Fruit fly (Drosophila melanogaster) Kc167 (cell line): ENCODE measurements around the gene CG9008.

ENCODE experiments used
- Myc ChIP-seq: fragments of >200 bp; optimal IDR thresholded peaks from 2 replicates; lab custom pipeline; 2017; ENCODE audit warnings: missing external identifiers
- Sin3A ChIP-seq: fragments of >200 bp; optimal IDR thresholded peaks from 2 replicates; lab custom pipeline; 2018; ENCODE audit warnings: missing external identifiers
- h ChIP-seq: fragments of >200 bp; optimal IDR thresholded peaks from 3 replicates; lab custom pipeline; 2018; ENCODE audit warnings: missing external identifiers
- insv ChIP-seq: fragments of >200 bp; optimal IDR thresholded peaks from 3 replicates; lab custom pipeline; 2018; ENCODE audit warnings: missing external identifiers
- psq ChIP-seq: fragments of >200 bp; optimal IDR thresholded peaks from 2 replicates; lab custom pipeline; 2017; ENCODE audit warnings: missing external identifiers
- ttk ChIP-seq: sonication (Bioruptor generic); optimal IDR thresholded peaks from 2 replicates; lab custom pipeline; 2017; ENCODE audit warnings: missing external identifiers

The CG9008 gene

dm6 chr2L:13804561-13805067, 24.6 kb upstream of the CG9008 start:
- TF ChIP-seq ttk (lab: Kevin White, UChicago) (no peak), Myc (lab: Kevin White, UChicago) (no peak), Sin3A (no peak), h (no peak), psq (no peak), insv (lab: Kevin White, UChicago) (no peak)

DNA sequence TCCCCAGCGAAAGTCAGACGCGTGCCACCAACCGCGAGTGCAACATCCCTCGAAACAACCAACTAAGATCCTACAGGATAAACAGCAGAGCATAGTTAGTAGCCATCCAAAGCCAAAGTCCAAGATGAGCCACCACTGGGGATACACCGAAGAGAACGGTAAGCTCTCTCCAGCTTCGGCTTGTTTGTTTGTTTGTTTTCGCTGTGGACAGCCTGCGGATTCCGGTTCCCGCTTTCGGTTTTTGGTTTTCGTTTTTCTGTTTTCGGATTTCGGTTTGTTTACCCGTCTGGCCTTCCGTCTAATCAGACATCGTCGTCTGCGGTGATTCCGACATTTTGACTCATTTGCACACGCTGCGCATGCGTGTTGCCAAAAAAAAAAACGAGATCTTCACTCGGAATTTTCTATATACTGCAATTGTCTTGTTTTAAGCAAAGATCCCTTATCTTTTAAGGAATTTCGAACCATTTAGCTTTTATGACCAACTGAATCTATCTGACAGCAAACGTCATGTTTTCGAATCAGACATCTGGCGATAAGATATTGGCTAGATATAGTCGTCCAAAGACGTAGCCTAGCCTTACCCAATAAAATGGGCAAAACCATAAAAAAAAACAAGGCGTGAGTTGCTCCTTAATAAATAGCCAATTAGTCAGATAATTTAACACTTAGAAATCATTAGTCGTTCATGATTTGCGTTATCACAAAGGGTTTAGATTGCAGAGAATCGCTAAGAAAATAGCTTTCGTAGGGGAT, 24.0 kb upstream of the CG9008 start:
- no peak for TF ChIP-seq psq
- no peak for TF ChIP-seq h

DNA sequence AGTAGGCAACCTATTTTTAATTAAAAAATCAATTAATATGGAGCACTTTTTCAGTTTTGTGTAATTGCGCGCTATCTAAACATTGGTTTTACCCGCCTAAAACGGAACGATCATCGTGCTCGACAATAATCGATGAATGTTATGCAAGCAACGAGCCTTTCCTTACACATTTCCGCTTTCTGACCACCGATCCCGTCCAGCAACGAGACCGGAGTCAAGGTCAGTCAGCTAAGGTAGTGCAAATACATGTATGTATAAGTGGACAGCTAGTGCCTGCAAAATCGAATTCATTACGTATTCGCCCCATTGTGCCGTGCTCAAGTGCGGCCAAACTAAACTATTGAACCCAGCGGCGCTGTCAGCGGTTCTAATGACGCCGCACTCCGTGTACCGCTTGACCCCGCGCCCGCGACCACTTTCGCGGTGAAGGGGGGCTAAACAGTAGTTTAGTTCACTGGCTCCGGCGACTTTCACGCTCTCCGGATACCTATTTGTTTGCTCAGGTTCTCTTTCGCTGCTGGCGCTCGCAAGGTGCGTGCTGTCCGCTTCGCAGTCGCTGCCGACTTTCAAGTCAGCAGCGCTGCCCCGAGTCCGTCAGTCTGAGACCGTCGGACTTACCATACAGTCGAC, 23.2 kb upstream of the CG9008 start, which contains the start of gene CAH1:
CAH1 (plus strand) TSS at position 595 of the 630 bp plus-strand sequence.
- TF ChIP-seq insv (lab: Kevin White, UChicago) (no peak), Sin3A (no peak), Myc (lab: Kevin White, UChicago) (no peak), psq (no peak), ttk (lab: Kevin White, UChicago) (no peak), h (no peak)

DNA sequence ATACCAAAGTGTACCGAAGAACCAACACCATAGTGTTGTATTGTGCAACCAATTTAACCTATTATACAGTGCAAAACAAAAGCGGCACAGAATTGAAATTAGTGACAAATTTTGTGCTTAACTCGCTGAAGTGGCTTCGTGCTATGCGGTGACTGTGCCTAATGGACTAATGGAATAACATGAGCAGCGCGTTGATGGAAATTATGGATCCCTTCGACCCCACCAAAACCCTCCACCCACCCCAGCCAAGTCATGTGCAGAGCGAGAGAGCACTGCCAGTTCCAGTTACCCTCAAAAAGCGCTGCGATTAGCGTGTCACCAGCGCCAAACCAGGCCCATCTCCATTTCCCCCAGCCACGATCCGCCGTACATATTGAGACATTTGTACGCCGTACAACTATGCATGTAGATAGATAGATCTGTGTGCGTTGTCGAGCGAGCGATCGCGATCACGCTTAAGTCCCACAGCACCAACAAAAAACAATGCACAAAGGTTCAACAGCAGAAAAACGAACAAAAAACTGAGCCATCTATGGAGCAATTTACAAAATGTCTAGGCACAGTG, 22.2 kb upstream of the CG9008 start:
- no peak for TF ChIP-seq insv (lab: Kevin White, UChicago)
- no peak for TF ChIP-seq ttk (lab: Kevin White, UChicago)
- no peak for TF ChIP-seq Sin3A
- no peak for TF ChIP-seq h
- no peak for TF ChIP-seq Myc (lab: Kevin White, UChicago)
- no peak for TF ChIP-seq psq

DNA sequence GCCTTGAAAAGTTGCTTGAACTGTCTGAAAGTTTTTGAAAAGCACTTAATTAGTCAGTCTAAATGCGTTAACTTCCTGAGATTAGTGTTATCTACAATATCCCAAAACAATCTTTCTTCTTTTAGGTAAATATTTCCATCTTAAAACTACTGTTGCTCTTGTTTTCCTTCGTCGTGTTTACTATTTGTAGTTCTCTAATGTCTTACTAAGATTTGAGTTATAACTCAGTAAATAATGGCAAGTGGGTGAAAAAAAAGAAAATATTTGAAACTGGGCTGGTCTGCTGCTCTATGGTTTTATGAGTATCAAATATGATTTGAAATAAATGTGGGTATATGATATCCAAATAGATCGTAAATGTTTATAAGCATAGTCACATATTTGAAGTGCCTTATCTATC, 21.2 kb upstream of the CG9008 start:
- TF ChIP-seq insv (lab: Kevin White, UChicago) (no peak), psq (no peak), ttk (lab: Kevin White, UChicago) (no peak), h (no peak), Sin3A (no peak), Myc (lab: Kevin White, UChicago) (no peak)

dm6 chr2L:13793405-13793804, 13.4 kb upstream of the CG9008 start, which contains the start of gene Sec71:
Gene Sec71, plus strand, starts transcription at chr2L:13793521.
- no peak for TF ChIP-seq Myc (lab: Kevin White, UChicago)
- no peak for TF ChIP-seq Sin3A
- no peak for TF ChIP-seq ttk (lab: Kevin White, UChicago)
- no peak for TF ChIP-seq psq
- TF ChIP-seq h, result no peak
- TF ChIP-seq insv (lab: Kevin White, UChicago), result no peak

DNA sequence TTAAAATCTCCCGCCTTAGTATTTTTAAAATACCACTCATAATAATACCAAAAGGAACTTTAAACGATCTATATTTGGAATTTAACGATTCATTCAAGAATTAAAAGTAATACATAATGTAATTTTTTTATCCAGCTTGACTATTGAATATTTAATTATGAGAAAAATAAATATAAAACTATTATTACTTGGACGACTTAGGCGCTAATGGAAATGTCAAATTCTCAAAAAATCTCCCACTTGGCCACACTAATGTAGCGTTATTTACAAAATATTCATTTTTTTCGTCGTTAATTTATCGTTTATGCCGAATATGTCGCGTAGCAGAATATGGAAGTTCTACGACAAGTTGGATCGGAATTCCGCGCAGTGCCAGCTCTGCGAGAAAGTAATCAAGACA, 10.8 kb upstream of the CG9008 start, which contains the start of gene CG16863:
CG16863 (plus strand) TSS at position 245 of the 400 bp plus-strand sequence.
- TF ChIP-seq h, result no peak
- no peak for TF ChIP-seq Sin3A
- TF ChIP-seq ttk (lab: Kevin White, UChicago), result no peak
- no peak for TF ChIP-seq insv (lab: Kevin White, UChicago)
- no peak for TF ChIP-seq psq
- no peak for TF ChIP-seq Myc (lab: Kevin White, UChicago)

DNA sequence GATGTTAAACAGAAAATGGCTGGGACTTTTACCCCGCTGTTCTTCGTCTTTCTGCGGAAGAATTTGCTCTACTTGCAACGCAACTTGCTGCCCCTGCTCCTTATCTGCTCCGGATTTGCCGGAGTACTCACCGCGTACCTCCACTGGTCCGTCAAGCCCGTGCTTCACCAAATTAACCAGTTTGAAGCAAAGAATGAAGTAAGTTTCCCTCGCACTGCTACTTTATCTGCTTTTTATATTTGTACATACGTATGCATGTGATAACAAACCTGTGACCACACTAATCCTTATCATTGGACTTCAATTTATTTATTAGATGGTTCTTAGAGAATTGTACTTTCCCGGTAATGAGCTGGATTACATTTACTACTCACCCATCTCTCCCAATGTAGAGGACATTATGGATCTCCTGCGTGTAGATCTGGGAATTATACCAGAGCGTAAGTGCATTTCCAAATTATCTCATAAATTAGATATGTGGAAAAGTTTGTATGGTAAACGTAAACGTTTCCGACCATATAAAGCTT, 4.3 kb upstream of the CG9008 start, which contains the start of gene CG16890:
CG16890 (minus strand) TSS at position 184 of the 527 bp plus-strand sequence.
- TF ChIP-seq h (no peak), Sin3A (no peak), insv (lab: Kevin White, UChicago) (no peak), ttk (lab: Kevin White, UChicago) (no peak), Myc (lab: Kevin White, UChicago) (no peak), psq (no peak)

- TF ChIP-seq Myc (lab: Kevin White, UChicago), result no peak
- no peak for TF ChIP-seq insv (lab: Kevin White, UChicago)
- no peak for TF ChIP-seq Sin3A
- no peak for TF ChIP-seq h
- TF ChIP-seq ttk (lab: Kevin White, UChicago), result no peak
- no peak for TF ChIP-seq psq
Measured at dm6 chr2L:13783264-13784154, 3.5 kb upstream of the CG9008 start, which contains the start of gene Eato. Gene Eato, plus strand, starts transcription at chr2L:13784084.

DNA sequence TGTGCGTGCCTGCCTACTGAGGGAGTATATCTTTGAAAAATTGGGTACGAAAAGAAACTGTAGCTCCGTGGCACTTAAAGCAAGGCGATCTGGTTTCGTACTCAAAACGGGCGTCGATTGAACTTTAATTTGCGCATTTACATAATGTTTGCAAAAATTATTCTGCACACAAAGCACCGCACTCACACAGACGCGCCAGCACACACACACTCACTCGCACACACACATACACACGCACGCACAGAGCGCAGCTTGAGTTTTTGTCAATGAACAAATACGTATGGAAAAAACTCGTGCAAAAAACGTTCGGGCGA, 213 bp downstream of the CG9008 start:
- TF ChIP-seq Myc (lab: Kevin White, UChicago) (no peak), ttk (lab: Kevin White, UChicago) (no peak), Sin3A (no peak), psq (no peak), insv (lab: Kevin White, UChicago) (no peak), h (no peak)

DNA sequence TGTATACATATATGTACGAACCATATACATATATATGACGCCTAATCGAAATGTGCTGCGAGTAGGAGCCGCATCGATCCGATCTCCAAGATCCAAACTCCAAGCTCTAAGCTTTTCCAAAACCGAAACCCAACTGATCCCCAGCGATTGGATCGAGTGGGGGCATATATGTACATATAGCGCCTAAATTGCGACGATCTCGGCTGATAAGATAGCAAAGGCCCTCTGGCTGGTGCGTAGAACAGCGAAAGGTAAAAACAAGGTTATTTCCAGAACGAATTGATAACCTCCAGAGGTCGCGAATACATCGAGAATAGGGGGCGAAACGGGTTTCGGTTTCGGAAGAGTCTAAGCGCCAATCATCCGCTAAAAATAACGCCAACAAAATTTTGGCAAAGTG, 803 bp downstream of the CG9008 start:
- TF ChIP-seq insv (lab: Kevin White, UChicago) (no peak), Sin3A (no peak), ttk (lab: Kevin White, UChicago) (no peak)

dm6 chr2L:13778648-13779047, 1.3 kb downstream of the CG9008 start:
- TF ChIP-seq h (no peak), Sin3A (no peak)
